Fruit fly (Drosophila melanogaster) ovary, adult (tissue): Measurements from ENCODE around the gene CG9444.

Source experiments
- CG17801 ChIP-seq: fragments of 200-800 bp; optimal IDR thresholded peaks from 2 replicates; lab custom pipeline; 2019; ENCODE audit warnings: missing biosample characterization, mild to moderate bottlenecking, missing genetic modification characterization, moderate library complexity; ENCODE audit not compliant: partially characterized antibody

CG9444 gene

dm6 chr3R:9683064-9683682 lies 891 bp downstream of the CG9444 start:
- TF ChIP-seq CG17801 (GFP tag; lab: Kevin White, UChicago) = no peak

dm6 chr3R:9679746-9680145 lies 4.3 kb downstream of the CG9444 start, which contains the start of gene nmdyn-D7:
TSS of gene nmdyn-D7 (plus strand) at chr3R:9679939.
- no peak for TF ChIP-seq CG17801 (GFP tag; lab: Kevin White, UChicago)

- no peak for TF ChIP-seq CG17801 (GFP tag; lab: Kevin White, UChicago)
Observed at dm6 chr3R:9677734-9678341, 6.2 kb downstream of the CG9444 start, which contains the start of gene p23. TSS of gene p23 (plus strand) at chr3R:9677927.

DNA sequence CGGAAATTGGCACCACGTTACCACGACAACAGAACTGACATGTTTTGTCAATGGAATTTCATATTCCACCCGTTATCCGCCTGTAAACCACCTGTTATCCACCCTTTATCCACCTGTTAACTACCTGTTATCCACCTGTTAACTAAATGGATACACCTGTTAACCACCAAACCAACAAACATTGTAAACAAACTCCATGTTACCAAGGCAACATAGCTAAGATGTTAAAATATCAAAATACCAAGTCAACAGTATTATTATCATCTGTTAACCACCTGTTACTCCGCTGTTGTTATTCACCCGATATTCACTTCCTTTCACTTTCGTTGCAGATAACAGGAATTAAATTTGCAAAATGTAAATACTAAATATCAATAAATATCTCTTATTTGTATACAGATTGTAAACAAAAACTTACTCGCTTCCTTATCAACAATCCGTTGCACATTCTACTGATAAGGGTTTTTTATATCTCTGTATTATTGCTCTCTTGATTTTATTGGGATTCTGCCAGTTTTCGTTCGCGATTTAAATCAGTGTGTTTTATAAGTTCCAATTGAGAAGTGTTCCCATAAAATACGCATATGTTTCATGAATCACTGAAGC lies 9.0 kb downstream of the CG9444 start, which contains the start of gene Nepl12:
Gene Nepl12 (plus strand): TSS at position 556 of the 606 bp plus-strand sequence.
- no peak for TF ChIP-seq CG17801 (GFP tag; lab: Kevin White, UChicago)

- TF ChIP-seq CG17801 (GFP tag; lab: Kevin White, UChicago) = no peak
Observed at dm6 chr3R:9674196-9674693, 9.8 kb downstream of the CG9444 start, which contains the start of gene Dhc1. TSS of gene Dhc1 (minus strand) at chr3R:9674643.

dm6 chr3R:9673207-9673606 lies 10.9 kb downstream of the CG9444 start:
- no peak for TF ChIP-seq CG17801 (GFP tag; lab: Kevin White, UChicago)

dm6 chr3R:9665405-9665804 lies 18.7 kb downstream of the CG9444 start:
- no peak for TF ChIP-seq CG17801 (GFP tag; lab: Kevin White, UChicago)

dm6 chr3R:9646104-9646707 lies 37.9 kb downstream of the CG9444 start, which contains the start of gene Fst:
TSS of gene Fst (minus strand) at chr3R:9646154.
- no peak for TF ChIP-seq CG17801 (GFP tag; lab: Kevin White, UChicago)

- TF ChIP-seq CG17801 (GFP tag; lab: Kevin White, UChicago) = no peak
Observed at dm6 chr3R:9644620-9645019, 39.4 kb downstream of the CG9444 start.

- no peak for TF ChIP-seq CG17801 (GFP tag; lab: Kevin White, UChicago)
Observed at dm6 chr3R:9643977-9644376, 40.1 kb downstream of the CG9444 start.

dm6 chr3R:9640313-9640712 lies 43.8 kb downstream of the CG9444 start:
- no peak for TF ChIP-seq CG17801 (GFP tag; lab: Kevin White, UChicago)

dm6 chr3R:9637882-9638281 lies 46.2 kb downstream of the CG9444 start, which contains the start of gene Dh44:
TSS of gene Dh44 (plus strand) at chr3R:9638182.
- TF ChIP-seq CG17801 (GFP tag; lab: Kevin White, UChicago) = no peak

DNA sequence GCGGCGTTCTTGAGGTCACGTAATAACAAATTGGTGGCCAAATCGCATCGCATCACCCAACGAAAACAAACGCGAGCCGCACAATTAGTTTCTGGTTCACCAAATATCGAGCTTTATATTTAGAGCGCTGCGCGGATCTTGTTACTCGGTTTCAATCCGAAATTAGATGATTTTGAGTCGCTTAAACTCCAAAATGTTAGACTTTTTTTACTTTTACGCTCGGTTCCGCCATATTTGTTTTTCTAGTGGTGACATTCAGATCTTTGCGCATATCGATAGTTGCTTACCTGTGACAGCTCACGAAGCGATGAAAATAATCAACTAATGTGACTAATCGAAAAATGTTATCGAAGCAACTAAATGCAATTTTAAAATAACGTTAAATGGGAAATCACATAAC lies 46.7 kb downstream of the CG9444 start, which contains the start of gene Scm:
Gene Scm (minus strand): TSS at position 251 of the 400 bp plus-strand sequence.
- TF ChIP-seq CG17801 (GFP tag; lab: Kevin White, UChicago) = peak; percentile 47

DNA sequence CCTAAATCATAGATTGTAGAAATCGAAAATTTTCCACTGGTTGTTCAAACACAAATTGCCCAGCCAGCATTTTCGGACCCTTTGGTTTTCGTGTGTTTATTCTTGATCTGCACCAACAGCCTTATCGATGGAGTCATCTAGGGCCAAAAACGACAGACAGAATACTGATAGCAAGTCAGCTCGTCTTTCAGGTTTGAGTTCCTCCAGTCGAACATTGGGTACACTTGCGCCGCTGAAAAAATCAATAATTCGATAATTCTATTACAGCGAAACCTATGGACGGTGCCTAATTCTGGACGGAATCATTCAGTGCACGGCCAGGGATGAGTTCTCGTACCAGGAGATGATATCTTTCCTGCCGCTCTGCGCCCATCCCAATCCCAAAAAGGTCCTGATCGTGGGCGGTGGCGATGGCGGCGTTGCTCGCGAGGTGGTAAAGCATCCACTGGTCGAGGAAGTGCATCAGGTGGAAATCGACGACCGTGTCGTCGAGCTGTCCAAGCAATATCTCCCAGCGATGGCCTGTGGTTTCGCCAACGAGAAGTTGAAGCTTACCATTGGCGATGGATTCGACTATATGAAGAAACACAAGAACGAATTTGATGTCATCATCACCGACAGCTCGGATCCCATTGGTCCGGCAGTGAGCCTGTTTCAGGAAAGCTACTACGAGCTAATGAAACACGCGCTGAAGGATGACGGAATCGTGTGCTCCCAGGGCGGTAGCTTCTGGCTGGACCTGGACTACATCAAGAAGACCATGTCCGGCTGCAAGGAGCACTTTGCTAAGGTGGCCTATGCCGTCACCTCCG lies 51.7 kb downstream of the CG9444 start:
- TF ChIP-seq CG17801 (GFP tag; lab: Kevin White, UChicago) = no peak
